Fruit fly (Drosophila melanogaster) whole organism, prepupa: ENCODE measurements around the gene Cerk.

ENCODE experiments used
- Blimp-1 ChIP-seq: fragments of 200-800 bp; sonication (Bioruptor generic); optimal IDR thresholded peaks from 3 replicates; lab custom pipeline; 2017; ENCODE audit warnings: missing biosample characterization, missing genetic modification characterization, mild to moderate bottlenecking, moderate library complexity, missing genetic modification reagents
- CG10631 ChIP-seq: fragments of 200-800 bp; sonication (Bioruptor generic); optimal IDR thresholded peaks from 2 replicates; lab custom pipeline; 2016; ENCODE audit warnings: missing biosample characterization, missing genetic modification characterization
- CG10669 ChIP-seq: fragments of 200-800 bp; sonication (Bioruptor generic); optimal IDR thresholded peaks from 3 replicates; lab custom pipeline; 2018; ENCODE audit warnings: missing biosample characterization, mild to moderate bottlenecking, missing genetic modification characterization, moderate library complexity
- CG11294 ChIP-seq: fragments of 200-800 bp; sonication (Bioruptor generic); IDR thresholded peaks from 2 replicates; pipeline ENCODE4 v1.3.6; 2022; ENCODE audit warnings: missing biosample characterization, missing genetic modification characterization
- CG11762 ChIP-seq: fragments of 200-800 bp; sonication (Bioruptor generic); optimal IDR thresholded peaks from 3 replicates; lab custom pipeline; 2016; ENCODE audit warnings: missing biosample characterization, missing genetic modification characterization; ENCODE audit not compliant: insufficient read depth
- CG1621 ChIP-seq: fragments of 200-800 bp; sonication (Bioruptor generic); optimal IDR thresholded peaks from 3 replicates; lab custom pipeline; 2018; ENCODE audit warnings: missing biosample characterization, mild to moderate bottlenecking, missing genetic modification characterization
- CG16779 ChIP-seq: fragments of 200-800 bp; sonication (Bioruptor generic); optimal IDR thresholded peaks from 3 replicates; lab custom pipeline; 2017; ENCODE audit warnings: missing biosample characterization, mild to moderate bottlenecking, missing genetic modification characterization
- CG6276 ChIP-seq: fragments of 200-800 bp; sonication (Bioruptor generic); optimal IDR thresholded peaks from 2 replicates; lab custom pipeline; 2017; ENCODE audit warnings: missing biosample characterization, mild to moderate bottlenecking, missing genetic modification characterization
- CG6792 ChIP-seq: fragments of 200-800 bp; sonication (Bioruptor generic); optimal IDR thresholded peaks from 3 replicates; lab custom pipeline; 2016; ENCODE audit warnings: missing biosample characterization, missing genetic modification characterization
- CG6808 ChIP-seq: fragments of 200-800 bp; sonication (Bioruptor generic); optimal IDR thresholded peaks from 3 replicates; lab custom pipeline; 2017; ENCODE audit warnings: missing biosample characterization, missing genetic modification characterization, mild to moderate bottlenecking, moderate library complexity, missing genetic modification reagents
- CG8119 ChIP-seq: fragments of 200-800 bp; sonication (Bioruptor generic); IDR thresholded peaks from 3 replicates; pipeline ENCODE4 v1.3.6; 2022; ENCODE audit warnings: missing biosample characterization, missing genetic modification characterization
- CG9139 ChIP-seq: fragments of 200-800 bp; sonication (Bioruptor generic); optimal IDR thresholded peaks from 3 replicates; lab custom pipeline; 2017; ENCODE audit warnings: missing biosample characterization, mild to moderate bottlenecking, missing genetic modification characterization
- Eip75B ChIP-seq: fragments of 200-800 bp; sonication (Bioruptor generic); optimal IDR thresholded peaks from 3 replicates; lab custom pipeline; 2016; ENCODE audit warnings: missing biosample characterization, missing genetic modification characterization
- Eip78C ChIP-seq: fragments of 200-800 bp; sonication (Bioruptor generic); peaks from one replicate; lab custom pipeline; 2016; ENCODE audit warnings: missing biosample characterization, missing genetic modification characterization
- Eip93F ChIP-seq: fragments of 200-800 bp; sonication (Bioruptor generic); optimal IDR thresholded peaks from 2 replicates; lab custom pipeline; 2016; ENCODE audit warnings: missing biosample characterization, mild to moderate bottlenecking, missing genetic modification characterization
- Hr39 ChIP-seq: fragments of 200-800 bp; sonication (Bioruptor generic); optimal IDR thresholded peaks from 2 replicates; lab custom pipeline; 2016; ENCODE audit warnings: missing biosample characterization, missing genetic modification characterization
- Hr4 ChIP-seq: fragments of 200-800 bp; sonication (Bioruptor generic); optimal IDR thresholded peaks from 3 replicates; lab custom pipeline; 2016; ENCODE audit warnings: missing biosample characterization, missing genetic modification characterization
- Met ChIP-seq: fragments of 200-800 bp; sonication (Bioruptor generic); optimal IDR thresholded peaks from 3 replicates; lab custom pipeline; 2016; ENCODE audit warnings: missing biosample characterization, missing genetic modification characterization
- Smox ChIP-seq: fragments of 200-800 bp; sonication (Bioruptor generic); optimal IDR thresholded peaks from 3 replicates; lab custom pipeline; 2016; ENCODE audit warnings: missing biosample characterization, missing genetic modification characterization
- Sox14 ChIP-seq: fragments of 200-800 bp; sonication (Bioruptor generic); optimal IDR thresholded peaks from 3 replicates; lab custom pipeline; 2016; ENCODE audit warnings: missing biosample characterization, missing genetic modification characterization
- dsx ChIP-seq: fragments of 200-800 bp; optimal IDR thresholded peaks from 3 replicates; lab custom pipeline; 2019; ENCODE audit warnings: missing biosample characterization, mild to moderate bottlenecking, missing genetic modification characterization, moderate library complexity; ENCODE audit not compliant: poor library complexity, severe bottlenecking
- eg ChIP-seq: fragments of 200-800 bp; sonication (Bioruptor generic); IDR thresholded peaks from 3 replicates; pipeline ENCODE4 v1.3.6; 2022; ENCODE audit warnings: missing biosample characterization, missing genetic modification characterization
- esn ChIP-seq: fragments of 200-800 bp; sonication (Bioruptor generic); optimal IDR thresholded peaks from 2 replicates; lab custom pipeline; 2016; ENCODE audit warnings: missing biosample characterization, mild to moderate bottlenecking, missing genetic modification characterization, moderate library complexity
- fd59A ChIP-seq: fragments of 200-800 bp; sonication (Bioruptor generic); optimal IDR thresholded peaks from 2 replicates; lab custom pipeline; 2017; ENCODE audit warnings: missing biosample characterization, mild to moderate bottlenecking, missing genetic modification characterization, missing genetic modification reagents
- fd85E ChIP-seq: fragments of 200-800 bp; sonication (Bioruptor generic); optimal IDR thresholded peaks from 3 replicates; lab custom pipeline; 2016; ENCODE audit warnings: missing biosample characterization, missing genetic modification characterization
- lz ChIP-seq: fragments of 200-800 bp; sonication (Bioruptor generic); optimal IDR thresholded peaks from 3 replicates; lab custom pipeline; 2016; ENCODE audit warnings: missing biosample characterization, missing genetic modification characterization
- pdm3 ChIP-seq: fragments of 200-800 bp; sonication (Bioruptor generic); optimal IDR thresholded peaks from 3 replicates; lab custom pipeline; 2016; ENCODE audit warnings: missing biosample characterization, missing genetic modification characterization
- svp ChIP-seq: fragments of 200-800 bp; sonication (Bioruptor generic); peaks from one replicate; lab custom pipeline; 2016; ENCODE audit warnings: missing biosample characterization, missing genetic modification characterization

The Cerk gene

dm6 chr3R:5403963-5404362 is 35.9 kb upstream of the Cerk start, which contains the start of gene CG2663 (continued):
- TF ChIP-seq CG6276 (GFP tag; lab: Kevin White, UChicago) = peak; percentile 6
- peak; percentile 70 for TF ChIP-seq Eip78C (GFP tag; lab: Kevin White, UChicago)
- TF ChIP-seq esn (GFP tag; lab: Kevin White, UChicago) = no peak
- TF ChIP-seq CG11762 (GFP tag; lab: Kevin White, UChicago) = no peak
- TF ChIP-seq CG6792 (GFP tag; lab: Kevin White, UChicago) = no peak
- peak; percentile 2 for TF ChIP-seq CG1621 (tag; lab: Kevin White, UChicago)
- peak; percentile 55; the same call in 2 of the 3 replicates for TF ChIP-seq eg
- TF ChIP-seq Smox (GFP tag; lab: Kevin White, UChicago) = no peak
- no peak for TF ChIP-seq Sox14 (GFP tag; lab: Kevin White, UChicago)
- TF ChIP-seq CG16779 (tag; lab: Kevin White, UChicago) = no peak
- no peak for TF ChIP-seq CG11294
- no peak for TF ChIP-seq fd59A (GFP tag; lab: Kevin White, UChicago)
- no peak for TF ChIP-seq CG6808 (GFP tag; lab: Kevin White, UChicago)
- TF ChIP-seq lz = no peak
- no peak for TF ChIP-seq Hr39 (GFP tag; lab: Kevin White, UChicago)
- TF ChIP-seq pdm3 = no peak
- TF ChIP-seq Met (GFP tag; lab: Kevin White, UChicago) = no peak
- TF ChIP-seq CG10631 (GFP tag; lab: Kevin White, UChicago) = no peak
- TF ChIP-seq CG10669 (GFP tag; lab: Kevin White, UChicago) = no peak

- TF ChIP-seq CG8119 (GFP tag; lab: Robert Waterston, UW) (no peak), fd85E (GFP tag; lab: Kevin White, UChicago) (no peak), dsx (GFP tag; lab: Kevin White, UChicago) (no peak)
Measured at dm6 chr3R:5399096-5399495, 31.0 kb upstream of the Cerk start, which contains the start of gene Or83a. Gene Or83a (minus strand): TSS chr3R:5399196.

- no peak for TF ChIP-seq Smox (GFP tag; lab: Kevin White, UChicago)
Measured at dm6 chr3R:5395210-5395609, 27.1 kb upstream of the Cerk start.

dm6 chr3R:5393742-5394391 is 25.8 kb upstream of the Cerk start, which contains the start of gene CG1172:
Gene CG1172 (plus strand): TSS chr3R:5393922.
- TF ChIP-seq lz (peak; percentile 9), CG1621 (tag; lab: Kevin White, UChicago) (peak; percentile 17), Eip93F (no peak), Eip75B (GFP tag; lab: Kevin White, UChicago) (no peak), svp (GFP tag; lab: Kevin White, UChicago) (peak; percentile 88), Met (GFP tag; lab: Kevin White, UChicago) (peak; percentile 9), Sox14 (GFP tag; lab: Kevin White, UChicago) (peak; percentile 25), Eip78C (GFP tag; lab: Kevin White, UChicago) (peak; percentile 67), CG16779 (tag; lab: Kevin White, UChicago) (no peak), Hr39 (GFP tag; lab: Kevin White, UChicago) (no peak), CG9139 (no peak)

- TF ChIP-seq fd59A (GFP tag; lab: Kevin White, UChicago) (no peak), CG11762 (GFP tag; lab: Kevin White, UChicago) (no peak), eg (peak; percentile 39; the same call in 1 of the 3 replicates)
- TF ChIP-seq, all 60 proteins: peak for 1
Measured at dm6 chr3R:5392621-5393020, 24.5 kb upstream of the Cerk start, which contains the start of gene kkv. Gene kkv (minus strand): TSS chr3R:5392866.

dm6 chr3R:5392033-5392432 is 23.9 kb upstream of the Cerk start:
- TF ChIP-seq Blimp-1 (GFP tag; lab: Kevin White, UChicago) = peak; percentile 61
- TF ChIP-seq Hr4 (GFP tag; lab: Kevin White, UChicago) = no peak
